Worm (Caenorhabditis elegans): Measurements from ENCODE around the gene ZK688.9.
A peak's percentile ranks its signal among the peaks of the same experiment; 100 is the strongest.

The ZK688.9 gene

ce11 chrIII:7884863-7885262 is 2.1 kb upstream of the ZK688.9 start, which contains the start of gene ZK688.11:
Gene ZK688.11 (minus strand): TSS chrIII:7884963.
- no peak for TF ChIP-seq lin-26 (GFP tag; IDR thresholded peaks at IDR 0.05)

- TF ChIP-seq cebp-1 (GFP tag; IDR thresholded peaks at IDR 0.05) (no peak), cebp-1 (tag; optimal IDR thresholded peaks at IDR 0.05) (peak; percentile 68), sptf-2 (GFP tag; optimal IDR thresholded peaks at IDR 0.05) (no peak)
Observed at ce11 chrIII:7880132-7880715, 2.6 kb downstream of the ZK688.9 start.

- no peak for TF ChIP-seq fkh-3 (tag; optimal IDR thresholded peaks at IDR 0.05)
- no peak for TF ChIP-seq egrh-3 (GFP tag; IDR thresholded peaks at IDR 0.05)
- TF ChIP-seq snpc-1.1 (tag; optimal IDR thresholded peaks at IDR 0.05; ENCODE audit: insufficient read depth), result no peak
- no peak for TF ChIP-seq let-526 (GFP tag; IDR thresholded peaks at IDR 0.05)
- TF ChIP-seq egl-18 (GFP tag; IDR thresholded peaks at IDR 0.05), result no peak
Observed at ce11 chrIII:7878852-7879329, 3.9 kb downstream of the ZK688.9 start, which contains the start of gene sup-18. Gene sup-18 (minus strand): TSS chrIII:7878902.

- no peak for TF ChIP-seq ZK185.1 (tag; optimal IDR thresholded peaks at IDR 0.05; ENCODE audit: poor library complexity, severe bottlenecking)
- TF ChIP-seq ztf-3 (GFP tag; optimal IDR thresholded peaks at IDR 0.05), result no peak
Observed at ce11 chrIII:7877090-7877489, 5.7 kb downstream of the ZK688.9 start.

- TF ChIP-seq C17E4.6 (GFP tag; IDR thresholded peaks at IDR 0.05), result no peak
- TF ChIP-seq nhr-90 (tag; optimal IDR thresholded peaks at IDR 0.05), result no peak
- no peak for TF ChIP-seq T26A5.8 (tag; optimal IDR thresholded peaks at IDR 0.05)
- no peak for TF ChIP-seq lin-54 (GFP tag; optimal IDR thresholded peaks at IDR 0.05)
- TF ChIP-seq ceh-79 (tag; optimal IDR thresholded peaks at IDR 0.05), result no peak
Observed at ce11 chrIII:7873481-7873880, 9.3 kb downstream of the ZK688.9 start, which contains the start of gene tyr-1. Gene tyr-1 (plus strand): TSS chrIII:7873781.

ce11 chrIII:7872776-7873175 is 10.0 kb downstream of the ZK688.9 start:
- no peak for TF ChIP-seq tbx-9 (tag; optimal IDR thresholded peaks at IDR 0.05; ENCODE audit: borderline replicate concordance)
- TF ChIP-seq lin-26 (GFP tag; IDR thresholded peaks at IDR 0.05), result peak; percentile 34; the same call in 1 of the 2 replicates
- TF ChIP-seq lin-40 (tag; optimal IDR thresholded peaks at IDR 0.05), result peak; percentile 31
- no peak for TF ChIP-seq nhr-80 (tag; optimal IDR thresholded peaks at IDR 0.05)
- peak; percentile 5 for TF ChIP-seq somi-1 (GFP tag; optimal IDR thresholded peaks at IDR 0.05)

ce11 chrIII:7866189-7866588 is 16.6 kb downstream of the ZK688.9 start, which contains the start of gene cup-4:
Gene cup-4 (plus strand): TSS chrIII:7866489.
- TF ChIP-seq nhr-27 (tag; optimal IDR thresholded peaks at IDR 0.05) (no peak), F23B12.7 (tag; optimal IDR thresholded peaks at IDR 0.05; ENCODE audit: insufficient read depth) (no peak), cebp-2 (GFP tag; IDR thresholded peaks at IDR 0.05) (no peak), ztf-18 (tag; optimal IDR thresholded peaks at IDR 0.05) (no peak), athp-1 (tag; optimal IDR thresholded peaks at IDR 0.05) (no peak), ama-1 (optimal IDR thresholded peaks at IDR 0.05) (no peak), ama-1 (GFP tag; optimal IDR thresholded peaks at IDR 0.05) (no peak), fkh-3 (tag; optimal IDR thresholded peaks at IDR 0.05) (no peak), snpc-1.1 (tag; optimal IDR thresholded peaks at IDR 0.05; ENCODE audit: insufficient read depth) (no peak), egl-18 (GFP tag; IDR thresholded peaks at IDR 0.05) (no peak), C06A6.2 (GFP tag; conservative IDR thresholded peaks at IDR 0.05) (no peak), attf-6 (GFP tag; IDR thresholded peaks at IDR 0.05) (no peak), xnd-1 (tag; optimal IDR thresholded peaks at IDR 0.05) (no peak), mxl-1 (tag; optimal IDR thresholded peaks at IDR 0.05) (no peak), rpc-1 (optimal IDR thresholded peaks at IDR 0.05) (no peak), rpc-1 (tag; optimal IDR thresholded peaks at IDR 0.05) (no peak), ceh-27 (GFP tag; optimal IDR thresholded peaks at IDR 0.05) (no peak), Y53G8AR.9 (GFP tag; conservative IDR thresholded peaks at IDR 0.05) (no peak), ceh-79 (tag; optimal IDR thresholded peaks at IDR 0.05) (no peak), ceh-91 (GFP tag; IDR thresholded peaks at IDR 0.05) (no peak), B0336.3 (GFP tag; IDR thresholded peaks at IDR 0.05) (no peak), Y95B8A.8 (GFP tag; IDR thresholded peaks at IDR 0.05) (no peak)

All from whole organism, young adult.